Worm (Caenorhabditis elegans): ENCODE measurements around the gene K02A2.1.
"Not testable (repeated sequence)": the region's sequence is repeated elsewhere in the genome, so short reads cannot be mapped to it uniquely, and the experiment has no call there.

Gene K02A2.1

ce11 chrII:7434958-7435357 lies at the start of gene K02A2.1:
K02A2.1 (plus strand) TSS chrII:7435258.
- not testable (repeated sequence) for TF ChIP-seq sox-2 (GFP tag; IDR thresholded peaks at IDR 0.05); lim-6 (tag; optimal IDR thresholded peaks at IDR 0.05); tbx-7 (tag; optimal IDR thresholded peaks at IDR 0.05)

ce11 chrII:7385442-7385841 lies 49.6 kb upstream of the K02A2.1 start, which contains the start of gene sre-3:
sre-3 (plus strand) TSS chrII:7385742.
- no peak for TF ChIP-seq dmd-4 (tag; optimal IDR thresholded peaks at IDR 0.05; ENCODE audit: borderline replicate concordance)
- no peak for TF ChIP-seq pha-4 (tag; optimal IDR thresholded peaks at IDR 0.05)
- no peak for TF ChIP-seq unc-86 (tag; optimal IDR thresholded peaks at IDR 0.05)
- TF ChIP-seq rnt-1 (tag; optimal IDR thresholded peaks at IDR 0.05): no peak

- TF ChIP-seq K09A11.1 (tag; optimal IDR thresholded peaks at IDR 0.05; ENCODE audit: insufficient read depth) (no peak), hlh-30 (tag; optimal IDR thresholded peaks at IDR 0.05; ENCODE audit: insufficient read depth) (no peak), mec-3 (tag; optimal IDR thresholded peaks at IDR 0.05; ENCODE audit: borderline replicate concordance) (no peak), ama-1 (optimal IDR thresholded peaks at IDR 0.05) (no peak), eyg-1 (tag; optimal IDR thresholded peaks at IDR 0.05) (no peak), npax-4 (tag; optimal IDR thresholded peaks at IDR 0.05) (no peak), zip-5 (tag; optimal IDR thresholded peaks at IDR 0.05) (no peak), tbx-7 (tag; optimal IDR thresholded peaks at IDR 0.05) (no peak), elt-4 (tag; optimal IDR thresholded peaks at IDR 0.05) (no peak), che-1 (tag; optimal IDR thresholded peaks at IDR 0.05) (no peak), ceh-6 (GFP tag; optimal IDR thresholded peaks at IDR 0.05) (no peak)
Observed at ce11 chrII:7390335-7390734, 44.7 kb upstream of the K02A2.1 start.

ce11 chrII:7392052-7392694 lies 42.9 kb upstream of the K02A2.1 start:
- TF ChIP-seq ceh-31 (tag; optimal IDR thresholded peaks at IDR 0.05) (peak; percentile 31), C38D4.7 (GFP tag; optimal IDR thresholded peaks at IDR 0.05) (no peak), unc-55 (GFP tag; optimal IDR thresholded peaks at IDR 0.05) (peak; percentile 32), nfya-1 (tag; optimal IDR thresholded peaks at IDR 0.05) (peak; percentile 4), tbx-2 (tag; optimal IDR thresholded peaks at IDR 0.05) (peak; percentile 18), pat-9 (tag; optimal IDR thresholded peaks at IDR 0.05) (no peak), ceh-18 (tag; optimal IDR thresholded peaks at IDR 0.05) (peak; percentile 3), ztf-16 (tag; optimal IDR thresholded peaks at IDR 0.05) (no peak), dve-1 (tag; optimal IDR thresholded peaks at IDR 0.05) (peak; percentile 31), ceh-34 (tag; optimal IDR thresholded peaks at IDR 0.05) (peak; percentile 20)

ce11 chrII:7393393-7393792 lies 41.7 kb upstream of the K02A2.1 start:
- no peak for TF ChIP-seq K02D7.2 (tag; optimal IDR thresholded peaks at IDR 0.05)

- no peak for TF ChIP-seq lin-11 (tag; optimal IDR thresholded peaks at IDR 0.05)
- no peak for TF ChIP-seq ceh-31 (tag; optimal IDR thresholded peaks at IDR 0.05)
- TF ChIP-seq fax-1 (tag; optimal IDR thresholded peaks at IDR 0.05): no peak
- no peak for TF ChIP-seq elt-2 (tag; optimal IDR thresholded peaks at IDR 0.05)
- TF ChIP-seq ahr-1 (tag; optimal IDR thresholded peaks at IDR 0.05): no peak
- no peak for TF ChIP-seq unc-86 (tag; optimal IDR thresholded peaks at IDR 0.05)
- TF ChIP-seq gmeb-2 (tag; optimal IDR thresholded peaks at IDR 0.05): no peak
- TF ChIP-seq hlh-8 (tag; optimal IDR thresholded peaks at IDR 0.05): no peak
- no peak for TF ChIP-seq hlh-6 (tag; optimal IDR thresholded peaks at IDR 0.05)
- no peak for TF ChIP-seq ama-1 (optimal IDR thresholded peaks at IDR 0.05)
- TF ChIP-seq sox-2 (GFP tag; IDR thresholded peaks at IDR 0.05): no peak
- TF ChIP-seq C08G9.2 (tag; optimal IDR thresholded peaks at IDR 0.05): no peak
- TF ChIP-seq hlh-30 (tag; optimal IDR thresholded peaks at IDR 0.05; ENCODE audit: insufficient read depth): no peak
- TF ChIP-seq sox-4 (tag; optimal IDR thresholded peaks at IDR 0.05): no peak
- TF ChIP-seq dve-1 (tag; optimal IDR thresholded peaks at IDR 0.05): no peak
- TF ChIP-seq eyg-1 (tag; optimal IDR thresholded peaks at IDR 0.05): no peak
Observed at ce11 chrII:7393922-7394689, 41.0 kb upstream of the K02A2.1 start.
